Fruit fly (Drosophila melanogaster) whole organism, embryonic: ENCODE measurements around the gene CG12224.
A peak's percentile ranks its signal among the peaks of the same experiment; 100 is the strongest.

Experiments
- CG10267 ChIP-seq: fragments of 200-800 bp; sonication (Bioruptor generic); optimal IDR thresholded peaks from 2 replicates; lab custom pipeline; 2018; ENCODE audit warnings: missing biosample characterization, mild to moderate bottlenecking, missing genetic modification characterization, moderate library complexity
- CG11504 ChIP-seq: fragments of 200-800 bp; sonication (Bioruptor generic); optimal IDR thresholded peaks from 3 replicates; lab custom pipeline; 2019; ENCODE audit warnings: missing biosample characterization, mild to moderate bottlenecking, missing genetic modification characterization, moderate library complexity
- CG11560 ChIP-seq: fragments of 200-800 bp; sonication (Bioruptor generic); IDR thresholded peaks from 3 replicates; pipeline ENCODE4 v1.3.6; 2022; ENCODE audit warnings: missing biosample characterization, missing genetic modification characterization
- CG12391 ChIP-seq: fragments of 200-800 bp; sonication (Bioruptor generic); optimal IDR thresholded peaks from 3 replicates; lab custom pipeline; 2018; ENCODE audit warnings: missing biosample characterization, mild to moderate bottlenecking, missing genetic modification characterization, moderate library complexity
- CG17802 ChIP-seq: fragments of 200-800 bp; sonication (Bioruptor generic); optimal IDR thresholded peaks from 2 replicates; lab custom pipeline; 2018; ENCODE audit warnings: missing biosample characterization, mild to moderate bottlenecking, missing genetic modification characterization, moderate library complexity
- CG18262 ChIP-seq: fragments of 200-800 bp; optimal IDR thresholded peaks from 3 replicates; lab custom pipeline; 2019; ENCODE audit warnings: missing biosample characterization, mild to moderate bottlenecking, missing genetic modification characterization, moderate library complexity
- CG18619 ChIP-seq: fragments of 200-800 bp; sonication (Bioruptor generic); optimal IDR thresholded peaks from 3 replicates; lab custom pipeline; 2017; ENCODE audit warnings: missing biosample characterization, mild to moderate bottlenecking, missing genetic modification characterization
- CG2712 ChIP-seq: fragments of 200-800 bp; optimal IDR thresholded peaks from 3 replicates; lab custom pipeline; 2019; ENCODE audit warnings: missing biosample characterization, mild to moderate bottlenecking, missing genetic modification characterization, moderate library complexity
- CG31388 ChIP-seq: fragments of 200-800 bp; sonication (Bioruptor generic); optimal IDR thresholded peaks from 2 replicates; lab custom pipeline; 2016; ENCODE audit warnings: missing biosample characterization, missing genetic modification characterization
- CG31441 ChIP-seq: fragments of 200-800 bp; sonication (Bioruptor generic); IDR thresholded peaks from 2 replicates; pipeline ENCODE4 v1.3.6; 2022; ENCODE audit warnings: missing biosample characterization, missing genetic modification characterization
- CG32772 ChIP-seq: fragments of 200-800 bp; sonication (Bioruptor generic); IDR thresholded peaks from 2 replicates; pipeline ENCODE4 v1.3.6; 2022; ENCODE audit warnings: missing biosample characterization, missing genetic modification characterization
- CG3407 ChIP-seq: fragments of 200-800 bp; sonication (Bioruptor generic); optimal IDR thresholded peaks from 2 replicates; lab custom pipeline; 2018; ENCODE audit warnings: missing biosample characterization, mild to moderate bottlenecking, missing genetic modification characterization
- CG5953 ChIP-seq: fragments of 200-800 bp; sonication (Bioruptor generic); IDR thresholded peaks from 2 replicates; pipeline ENCODE4 v1.3.6; 2022; ENCODE audit warnings: missing biosample characterization, missing genetic modification characterization
- CG6813 ChIP-seq: fragments of 200-800 bp; sonication (Bioruptor generic); optimal IDR thresholded peaks from 2 replicates; lab custom pipeline; 2017; ENCODE audit warnings: missing biosample characterization, missing genetic modification characterization, mild to moderate bottlenecking, moderate library complexity, missing genetic modification reagents
- Camta ChIP-seq: fragments of 200-800 bp; sonication (Bioruptor generic); optimal IDR thresholded peaks from 2 replicates; lab custom pipeline; 2016; ENCODE audit warnings: missing biosample characterization, missing genetic modification characterization
- D19B ChIP-seq: fragments of 200-800 bp; sonication (Bioruptor generic); optimal IDR thresholded peaks from 2 replicates; lab custom pipeline; 2017; ENCODE audit warnings: missing biosample characterization, mild to moderate bottlenecking, missing genetic modification characterization
- Dek ChIP-seq: fragments of 200-800 bp; sonication (Bioruptor generic); optimal IDR thresholded peaks from 3 replicates; lab custom pipeline; 2019; ENCODE audit warnings: missing biosample characterization, mild to moderate bottlenecking, missing genetic modification characterization, moderate library complexity
- Drgx ChIP-seq: fragments of 200-800 bp; sonication (Bioruptor generic); IDR thresholded peaks from 2 replicates; pipeline ENCODE4 v1.3.6; 2022; ENCODE audit warnings: missing biosample characterization, missing genetic modification characterization
- HLH4C ChIP-seq: fragments of 200-800 bp; sonication (Bioruptor generic); IDR thresholded peaks from 3 replicates; pipeline ENCODE4 v1.3.6; 2022; ENCODE audit warnings: missing biosample characterization, missing genetic modification characterization; ENCODE audit not compliant: partially characterized antibody
- Jarid2 ChIP-seq: fragments of 200-800 bp; sonication (Bioruptor generic); optimal IDR thresholded peaks from 3 replicates; lab custom pipeline; 2017; ENCODE audit warnings: mild to moderate bottlenecking, missing biosample characterization, missing genetic modification reagents, missing genetic modification characterization
- Lpt ChIP-seq: fragments of >200 bp; optimal IDR thresholded peaks from 2 replicates; lab custom pipeline; 2018; ENCODE audit warnings: missing biosample characterization, missing genetic modification characterization
- Sox100B ChIP-seq: fragments of 200-800 bp; sonication (Bioruptor generic); optimal IDR thresholded peaks from 3 replicates; lab custom pipeline; 2018; ENCODE audit warnings: missing biosample characterization, mild to moderate bottlenecking, missing genetic modification characterization
- Sox102F ChIP-seq: fragments of 200-800 bp; sonication (Bioruptor generic); optimal IDR thresholded peaks from 2 replicates; lab custom pipeline; 2018; ENCODE audit warnings: missing biosample characterization, mild to moderate bottlenecking, missing genetic modification characterization, moderate library complexity
- Xrp1 ChIP-seq: fragments of 200-800 bp; sonication (Bioruptor generic); IDR thresholded peaks from 2 replicates; pipeline ENCODE4 v1.3.6; 2022; ENCODE audit warnings: missing biosample characterization, missing genetic modification characterization
- ap ChIP-seq: fragments of 200-800 bp; sonication (Bioruptor generic); IDR thresholded peaks from 2 replicates; pipeline ENCODE4 v1.3.6; 2022; ENCODE audit warnings: missing biosample characterization, missing genetic modification characterization
- chinmo ChIP-seq: fragments of 200-800 bp; sonication (Bioruptor generic); IDR thresholded peaks from 4 replicates; pipeline ENCODE4 v1.3.6; 2022; ENCODE audit warnings: missing biosample characterization, missing genetic modification characterization; ENCODE audit not compliant: partially characterized antibody
- da ChIP-seq: fragments of 200-800 bp; sonication (Bioruptor generic); optimal IDR thresholded peaks from 2 replicates; lab custom pipeline; 2016; ENCODE audit warnings: missing biosample characterization, missing genetic modification characterization
- dmrt11E ChIP-seq: fragments of 200-800 bp; sonication (Bioruptor generic); optimal IDR thresholded peaks from 3 replicates; lab custom pipeline; 2018; ENCODE audit warnings: missing biosample characterization, mild to moderate bottlenecking, missing genetic modification characterization, moderate library complexity
- exex ChIP-seq: fragments of 200-800 bp; sonication (Bioruptor generic); optimal IDR thresholded peaks from 4 replicates; lab custom pipeline; 2018; ENCODE audit warnings: missing biosample characterization, mild to moderate bottlenecking, missing genetic modification characterization, moderate library complexity
- eyg ChIP-seq: fragments of 200-800 bp; sonication (Bioruptor generic); optimal IDR thresholded peaks from 3 replicates; lab custom pipeline; 2016; ENCODE audit warnings: missing biosample characterization, missing genetic modification characterization
- gem ChIP-seq: fragments of 200-800 bp; sonication (Bioruptor generic); optimal IDR thresholded peaks from 2 replicates; lab custom pipeline; 2019; ENCODE audit warnings: missing biosample characterization, mild to moderate bottlenecking, missing genetic modification characterization, moderate library complexity
- gsb-n ChIP-seq: fragments of 200-800 bp; sonication (Bioruptor generic); optimal IDR thresholded peaks from 3 replicates; lab custom pipeline; 2018; ENCODE audit warnings: missing biosample characterization, mild to moderate bottlenecking, missing genetic modification characterization
- ham ChIP-seq: fragments of 200-800 bp; sonication (Bioruptor generic); IDR thresholded peaks from 2 replicates; pipeline ENCODE4 v1.3.6; 2022; ENCODE audit warnings: missing biosample characterization, missing genetic modification characterization
- hkb ChIP-seq, 2 experiments: fragments of 200-800 bp in 1 of 2; fragments of >200 bp in 1 of 2; sonication (Bioruptor generic) in 1 of 2; IDR thresholded peaks in 1 of 2; optimal IDR thresholded peaks in 1 of 2; 2 replicates each; pipeline versions ENCODE4 v1.3.6 to Lab custom; 2017 to 2022; ENCODE audit warnings: missing biosample characterization in 1 of 2, missing genetic modification characterization in 1 of 2
- lola ChIP-seq, 3 experiments: fragments of >200 bp in 2 of 3; fragments of 200-800 bp in 1 of 3; sonication (Bioruptor generic) in 1 of 3; optimal IDR thresholded peaks; 2 replicates each; lab custom pipeline; 2017 to 2019; ENCODE audit warnings: missing biosample characterization in 3 of 3, missing genetic modification characterization in 3 of 3, mild to moderate bottlenecking in 1 of 3, moderate library complexity in 1 of 3
- nmo ChIP-seq: fragments of 200-800 bp; sonication (Bioruptor generic); optimal IDR thresholded peaks from 2 replicates; lab custom pipeline; 2018; ENCODE audit warnings: missing biosample characterization, mild to moderate bottlenecking, missing genetic modification characterization, moderate library complexity
- otp ChIP-seq: fragments of 200-800 bp; sonication (Bioruptor generic); IDR thresholded peaks from 3 replicates; pipeline ENCODE4, ENCODE4 v1.3.6; 2022; ENCODE audit warnings: missing biosample characterization, missing genetic modification characterization
- row ChIP-seq: fragments of 200-800 bp; sonication (Bioruptor generic); IDR thresholded peaks from 3 replicates; pipeline ENCODE4 v1.3.6; 2022; ENCODE audit warnings: missing biosample characterization, missing genetic modification characterization
- sens-2 ChIP-seq: fragments of 200-800 bp; sonication (Bioruptor generic); IDR thresholded peaks from 2 replicates; pipeline ENCODE4 v1.3.6; 2022; ENCODE audit warnings: missing biosample characterization, missing genetic modification characterization
- sim ChIP-seq: fragments of 200-800 bp; sonication (Bioruptor generic); IDR thresholded peaks from 2 replicates; pipeline ENCODE4 v1.3.6; 2022; ENCODE audit warnings: missing biosample characterization, missing genetic modification characterization
- ssp ChIP-seq: fragments of 200-800 bp; sonication (Bioruptor generic); IDR thresholded peaks from 2 replicates; pipeline ENCODE4 v1.3.6; 2022; ENCODE audit warnings: missing biosample characterization, missing genetic modification characterization
- unc-4 ChIP-seq: fragments of 200-800 bp; sonication (Bioruptor generic); IDR thresholded peaks from 2 replicates; pipeline ENCODE4 v1.3.6; 2022; ENCODE audit warnings: missing biosample characterization, missing genetic modification characterization; ENCODE audit not compliant: partially characterized antibody
- wek ChIP-seq: fragments of 200-800 bp; sonication (Bioruptor generic); optimal IDR thresholded peaks from 3 replicates; lab custom pipeline; 2018; ENCODE audit warnings: missing biosample characterization, mild to moderate bottlenecking, missing genetic modification characterization, moderate library complexity

The CG12224 gene

dm6 chr3R:11978278-11978677, 3.6 kb downstream of the CG12224 start:
- no peak for TF ChIP-seq ap (GFP tag; lab: Robert Waterston, UW)
- peak; percentile 68 for TF ChIP-seq exex
- TF ChIP-seq hkb (optimal IDR thresholded peaks at IDR 0.05; lab: Kevin White, UChicago), result no peak
- no peak for TF ChIP-seq hkb (GFP tag; IDR thresholded peaks at IDR 0.05; lab: Robert Waterston, UW)
- TF ChIP-seq sim (GFP tag; lab: Robert Waterston, UW), result no peak
- TF ChIP-seq unc-4 (GFP tag; lab: Robert Waterston, UW), result no peak
- TF ChIP-seq sens-2 (GFP tag; lab: Robert Waterston, UW), result no peak

dm6 chr3R:11977336-11977678, 4.6 kb downstream of the CG12224 start:
- TF ChIP-seq row (GFP tag; lab: Robert Waterston, UW) (peak; percentile 26; the same call in 1 of the 3 replicates), Xrp1 (no peak), CG3407 (GFP tag; lab: Kevin White, UChicago) (no peak), wek (GFP tag; lab: Kevin White, UChicago) (no peak), da (no peak), CG11504 (tag; lab: Kevin White, UChicago) (peak; percentile 18), ssp (GFP tag; lab: Robert Waterston, UW) (no peak), CG18262 (tag; lab: Kevin White, UChicago) (peak; percentile 34), CG12391 (tag; lab: Kevin White, UChicago) (peak; percentile 28), CG2712 (tag; lab: Kevin White, UChicago) (peak; percentile 38), Dek (tag; lab: Kevin White, UChicago) (no peak), nmo (GFP tag; lab: Kevin White, UChicago) (peak; percentile 1), CG17802 (no peak), Camta (GFP tag; lab: Kevin White, UChicago) (no peak), Jarid2 (GFP tag; lab: Kevin White, UChicago) (no peak), eyg (GFP tag; lab: Kevin White, UChicago) (no peak), gsb-n (tag; lab: Kevin White, UChicago) (peak; percentile 41), CG31388 (GFP tag; lab: Kevin White, UChicago) (no peak), Sox102F (peak; percentile 29), chinmo (GFP tag; lab: Robert Waterston, UW) (no peak), Lpt (no peak), gem (tag; lab: Kevin White, UChicago) (peak; percentile 48), D19B (GFP tag; lab: Kevin White, UChicago) (peak; percentile 58), ham (no peak), CG6813 (GFP tag; lab: Kevin White, UChicago) (no peak), Sox100B (no peak), CG5953 (GFP tag; lab: Robert Waterston, UW) (no peak), CG31441 (GFP tag; lab: Robert Waterston, UW) (0 out of 2 replicates have a peak, but pooled peaks have one; percentile 47), CG10267 (peak; percentile 1), CG18619 (GFP tag; lab: Kevin White, UChicago) (no peak), Drgx (GFP tag; lab: Robert Waterston, UW) (peak; percentile 18; the same call in 1 of the 2 replicates), CG32772 (GFP tag; lab: Robert Waterston, UW) (no peak), lola (GFP tag; optimal IDR thresholded peaks at IDR 0.05; lab: Kevin White, UChicago) (peak in 1 of 3 experiments; percentile 11), CG11560 (no peak), dmrt11E (peak; percentile 21), otp (no peak), HLH4C (GFP tag; lab: Robert Waterston, UW) (no peak)
